Fruit fly (Drosophila melanogaster) whole organism, embryonic: Measurements from ENCODE around the gene Smu1.

Experiments used
- BtbVII ChIP-seq: fragments of 200-800 bp; sonication (Bioruptor generic); optimal IDR thresholded peaks from 3 replicates; lab custom pipeline; 2017; ENCODE audit warnings: missing biosample characterization, mild to moderate bottlenecking, missing genetic modification characterization
- CG10543 ChIP-seq: fragments of 200-800 bp; sonication (Bioruptor generic); optimal IDR thresholded peaks from 3 replicates; lab custom pipeline; 2017; ENCODE audit warnings: missing biosample characterization, mild to moderate bottlenecking, missing genetic modification characterization, moderate library complexity
- CG10654 ChIP-seq: fragments of 200-800 bp; sonication (Bioruptor generic); optimal IDR thresholded peaks from 2 replicates; lab custom pipeline; 2016; ENCODE audit warnings: missing biosample characterization, missing genetic modification characterization
- CG12391 ChIP-seq: fragments of 200-800 bp; sonication (Bioruptor generic); optimal IDR thresholded peaks from 3 replicates; lab custom pipeline; 2018; ENCODE audit warnings: missing biosample characterization, mild to moderate bottlenecking, missing genetic modification characterization, moderate library complexity
- CG12744 ChIP-seq: fragments of 200-800 bp; sonication (Bioruptor generic); optimal IDR thresholded peaks from 2 replicates; lab custom pipeline; 2016; ENCODE audit warnings: missing biosample characterization, missing genetic modification characterization
- CG14050 ChIP-seq: fragments of 200-800 bp; sonication (Bioruptor generic); IDR thresholded peaks from 3 replicates; pipeline ENCODE4 v1.3.6; 2022; ENCODE audit warnings: missing biosample characterization, missing genetic modification characterization
- CG1529 ChIP-seq: fragments of 200-800 bp; sonication (Bioruptor generic); optimal IDR thresholded peaks from 3 replicates; lab custom pipeline; 2018; ENCODE audit warnings: missing biosample characterization, missing genetic modification characterization
- CG17361 ChIP-seq: fragments of 200-800 bp; sonication (Bioruptor generic); IDR thresholded peaks from 3 replicates; pipeline ENCODE4 v1.3.6; 2022; ENCODE audit warnings: missing biosample characterization, missing genetic modification characterization
- CG18619 ChIP-seq: fragments of 200-800 bp; sonication (Bioruptor generic); optimal IDR thresholded peaks from 3 replicates; lab custom pipeline; 2017; ENCODE audit warnings: missing biosample characterization, mild to moderate bottlenecking, missing genetic modification characterization
- CG18764 ChIP-seq: fragments of 200-800 bp; sonication (Bioruptor generic); optimal IDR thresholded peaks from 3 replicates; lab custom pipeline; 2016; ENCODE audit warnings: missing biosample characterization, missing genetic modification characterization
- CG2116 ChIP-seq: fragments of 200-800 bp; sonication (Bioruptor generic); optimal IDR thresholded peaks from 3 replicates; lab custom pipeline; 2018; ENCODE audit warnings: missing biosample characterization, mild to moderate bottlenecking, missing genetic modification characterization
- CG2199 ChIP-seq: fragments of 200-800 bp; sonication (Bioruptor generic); IDR thresholded peaks from 3 replicates; pipeline ENCODE4 v1.3.6; 2022; ENCODE audit warnings: missing biosample characterization, missing genetic modification characterization
- CG2678 ChIP-seq: fragments of 200-800 bp; sonication (Bioruptor generic); optimal IDR thresholded peaks from 3 replicates; lab custom pipeline; 2019; ENCODE audit warnings: missing biosample characterization, mild to moderate bottlenecking, missing genetic modification characterization, moderate library complexity
- CG3847 ChIP-seq: fragments of 200-800 bp; sonication (Bioruptor generic); IDR thresholded peaks from 2 replicates; pipeline ENCODE4 v1.3.6; 2022; ENCODE audit warnings: missing biosample characterization, missing genetic modification characterization
- CG42726 ChIP-seq: fragments of 200-800 bp; sonication (Bioruptor generic); IDR thresholded peaks from 2 replicates; pipeline ENCODE4 v1.3.6; 2022; ENCODE audit warnings: missing biosample characterization, missing genetic modification characterization; ENCODE audit not compliant: partially characterized antibody
- CG43689 ChIP-seq: fragments of 200-800 bp; sonication (Bioruptor generic); IDR thresholded peaks from 2 replicates; pipeline ENCODE4 v1.3.6; 2022; ENCODE audit warnings: missing biosample characterization, missing genetic modification characterization
- CG6175 ChIP-seq: fragments of 200-800 bp; sonication (Bioruptor generic); IDR thresholded peaks from 3 replicates; pipeline ENCODE4 v1.3.6; 2022; ENCODE audit warnings: missing biosample characterization, missing genetic modification characterization
- CG6813 ChIP-seq: fragments of 200-800 bp; sonication (Bioruptor generic); optimal IDR thresholded peaks from 2 replicates; lab custom pipeline; 2017; ENCODE audit warnings: missing biosample characterization, missing genetic modification characterization, mild to moderate bottlenecking, moderate library complexity, missing genetic modification reagents
- CG7786 ChIP-seq: fragments of 200-800 bp; sonication (Bioruptor generic); optimal IDR thresholded peaks from 2 replicates; lab custom pipeline; 2016; ENCODE audit warnings: missing biosample characterization, missing genetic modification characterization
- CG7928 ChIP-seq: fragments of 200-800 bp; sonication (Bioruptor generic); optimal IDR thresholded peaks from 2 replicates; lab custom pipeline; 2017; ENCODE audit warnings: missing biosample characterization, mild to moderate bottlenecking, missing genetic modification characterization
- E2f2 ChIP-seq: fragments of 200-800 bp; sonication (Bioruptor generic); IDR thresholded peaks from 2 replicates; pipeline ENCODE4 v1.3.6; 2022; ENCODE audit warnings: missing biosample characterization, missing genetic modification characterization
- Eip74EF ChIP-seq, 2 experiments: fragments of 200-800 bp in 1 of 2; fragments of >200 bp in 1 of 2; sonication (Bioruptor generic) in 1 of 2; optimal IDR thresholded peaks; 2 replicates each; lab custom pipeline; 2017 to 2019; ENCODE audit warnings: missing biosample characterization in 2 of 2, missing genetic modification characterization in 2 of 2, mild to moderate bottlenecking in 1 of 2, moderate library complexity in 1 of 2
- HLH4C ChIP-seq: fragments of 200-800 bp; sonication (Bioruptor generic); IDR thresholded peaks from 3 replicates; pipeline ENCODE4 v1.3.6; 2022; ENCODE audit warnings: missing biosample characterization, missing genetic modification characterization; ENCODE audit not compliant: partially characterized antibody
- Kr ChIP-seq: fragments of 200-800 bp; sonication (Bioruptor generic); optimal IDR thresholded peaks from 2 replicates; lab custom pipeline; 2017; ENCODE audit warnings: missing biosample characterization, mild to moderate bottlenecking, missing genetic modification characterization
- Mes4 ChIP-seq: fragments of 200-800 bp; sonication (Bioruptor generic); optimal IDR thresholded peaks from 2 replicates; lab custom pipeline; 2016; ENCODE audit warnings: missing biosample characterization, missing genetic modification characterization
- Six4 ChIP-seq: fragments of 200-800 bp; sonication (Bioruptor generic); optimal IDR thresholded peaks from 2 replicates; lab custom pipeline; 2016; ENCODE audit warnings: missing biosample characterization, missing genetic modification characterization
- Stat92E ChIP-seq, 3 experiments: fragments of >200 bp in 2 of 3; fragments of 200-800 bp in 1 of 3; sonication (Bioruptor generic) in 1 of 3; optimal IDR thresholded peaks; 2 replicates each; lab custom pipeline; 2017 to 2019; ENCODE audit warnings: missing biosample characterization in 3 of 3, missing genetic modification characterization in 3 of 3, mild to moderate bottlenecking in 1 of 3, moderate library complexity in 1 of 3
- Taf1 ChIP-seq: fragments of 200-800 bp; sonication (Bioruptor generic); IDR thresholded peaks from 2 replicates; pipeline ENCODE4 v1.3.6; 2022; ENCODE audit warnings: missing biosample characterization, missing genetic modification characterization
- aop ChIP-seq: fragments of 200-800 bp; sonication (Bioruptor generic); IDR thresholded peaks from 2 replicates; pipeline ENCODE4 v1.3.6; 2022; ENCODE audit warnings: missing biosample characterization, missing genetic modification characterization
- bbx ChIP-seq: fragments of 200-800 bp; sonication (Bioruptor generic); IDR thresholded peaks from 2 replicates; pipeline ENCODE4 v1.3.6; 2022; ENCODE audit warnings: missing biosample characterization, missing genetic modification characterization; ENCODE audit not compliant: partially characterized antibody
- bcd ChIP-seq: fragments of 200-800 bp; sonication (Bioruptor generic); optimal IDR thresholded peaks from 2 replicates; lab custom pipeline; 2017; ENCODE audit warnings: missing biosample characterization, mild to moderate bottlenecking, missing genetic modification characterization
- bigmax ChIP-seq: fragments of 200-800 bp; sonication (Bioruptor generic); optimal IDR thresholded peaks from 2 replicates; lab custom pipeline; 2018; ENCODE audit warnings: missing biosample characterization, mild to moderate bottlenecking, missing genetic modification characterization
- bowl ChIP-seq: fragments of 200-800 bp; sonication (Bioruptor generic); IDR thresholded peaks from 2 replicates; pipeline ENCODE4 v1.3.6; 2022; ENCODE audit warnings: missing biosample characterization, missing genetic modification characterization
- ci ChIP-seq: fragments of 200-800 bp; sonication (Bioruptor generic); IDR thresholded peaks from 3 replicates; pipeline ENCODE4 v1.3.6; 2022; ENCODE audit warnings: missing biosample characterization, missing genetic modification characterization
- dati ChIP-seq: fragments of 200-800 bp; sonication (Bioruptor generic); IDR thresholded peaks from 2 replicates; pipeline ENCODE4 v1.3.6; 2022; ENCODE audit warnings: missing biosample characterization, missing genetic modification characterization
- fu2 ChIP-seq: fragments of 200-800 bp; sonication (Bioruptor generic); optimal IDR thresholded peaks from 2 replicates; lab custom pipeline; 2016; ENCODE audit warnings: missing biosample characterization, missing genetic modification characterization
- jigr1 ChIP-seq: fragments of 200-800 bp; sonication (Bioruptor generic); IDR thresholded peaks from 3 replicates; pipeline ENCODE4 v1.3.6; 2022; ENCODE audit warnings: missing biosample characterization, missing genetic modification characterization
- lola ChIP-seq, 3 experiments: fragments of >200 bp in 2 of 3; fragments of 200-800 bp in 1 of 3; sonication (Bioruptor generic) in 1 of 3; optimal IDR thresholded peaks; 2 replicates each; lab custom pipeline; 2017 to 2019; ENCODE audit warnings: missing biosample characterization in 3 of 3, missing genetic modification characterization in 3 of 3, mild to moderate bottlenecking in 1 of 3, moderate library complexity in 1 of 3
- lov ChIP-seq, 2 experiments: fragments of 200-800 bp in 1 of 2; fragments of >200 bp in 1 of 2; sonication (Bioruptor generic) in 1 of 2; IDR thresholded peaks in 1 of 2; optimal IDR thresholded peaks in 1 of 2; 2 replicates in 1 of 2; 3 replicates in 1 of 2; pipeline versions ENCODE4 v1.3.6 to Lab custom; 2017 to 2022; ENCODE audit warnings: missing biosample characterization in 1 of 2, missing genetic modification characterization in 1 of 2
- maf-S ChIP-seq: fragments of 200-800 bp; sonication (Bioruptor generic); optimal IDR thresholded peaks from 2 replicates; lab custom pipeline; 2016; ENCODE audit warnings: missing biosample characterization, missing genetic modification characterization
- pb ChIP-seq: fragments of 200-800 bp; sonication (Bioruptor generic); optimal IDR thresholded peaks from 3 replicates; lab custom pipeline; 2016; ENCODE audit warnings: missing biosample characterization, missing genetic modification characterization
- sd ChIP-seq: fragments of 200-800 bp; sonication (Bioruptor generic); optimal IDR thresholded peaks from 3 replicates; lab custom pipeline; 2018; ENCODE audit warnings: missing biosample characterization, mild to moderate bottlenecking, missing genetic modification characterization, moderate library complexity
- sima ChIP-seq: fragments of 200-800 bp; sonication (Bioruptor generic); optimal IDR thresholded peaks from 2 replicates; lab custom pipeline; 2016; ENCODE audit warnings: missing biosample characterization, missing genetic modification characterization
- slp2 ChIP-seq: fragments of 200-800 bp; sonication (Bioruptor generic); optimal IDR thresholded peaks from 2 replicates; lab custom pipeline; 2016; ENCODE audit warnings: missing biosample characterization, missing genetic modification characterization
- sqz ChIP-seq: fragments of 200-800 bp; sonication (Bioruptor generic); optimal IDR thresholded peaks from 3 replicates; lab custom pipeline; 2018; ENCODE audit warnings: missing biosample characterization, mild to moderate bottlenecking, missing genetic modification characterization
- sr ChIP-seq: fragments of 200-800 bp; sonication (Bioruptor generic); IDR thresholded peaks from 3 replicates; pipeline ENCODE4 v1.3.6; 2022; ENCODE audit warnings: missing biosample characterization, missing genetic modification characterization
- stc ChIP-seq: fragments of 200-800 bp; sonication (Bioruptor generic); IDR thresholded peaks from 2 replicates; pipeline ENCODE4 v1.3.6; 2022; ENCODE audit warnings: missing biosample characterization, missing genetic modification characterization
- tx ChIP-seq: fragments of 200-800 bp; sonication (Bioruptor generic); optimal IDR thresholded peaks from 2 replicates; lab custom pipeline; 2016; ENCODE audit warnings: missing biosample characterization, missing genetic modification characterization
- vfl ChIP-seq: fragments of 200-800 bp; sonication (Bioruptor generic); optimal IDR thresholded peaks from 2 replicates; lab custom pipeline; 2016; ENCODE audit warnings: missing biosample characterization, missing genetic modification characterization
- wdn ChIP-seq: fragments of 200-800 bp; sonication (Bioruptor generic); IDR thresholded peaks from 2 replicates; pipeline ENCODE4 v1.3.6; 2022; ENCODE audit warnings: missing biosample characterization, missing genetic modification characterization

The Smu1 gene

DNA sequence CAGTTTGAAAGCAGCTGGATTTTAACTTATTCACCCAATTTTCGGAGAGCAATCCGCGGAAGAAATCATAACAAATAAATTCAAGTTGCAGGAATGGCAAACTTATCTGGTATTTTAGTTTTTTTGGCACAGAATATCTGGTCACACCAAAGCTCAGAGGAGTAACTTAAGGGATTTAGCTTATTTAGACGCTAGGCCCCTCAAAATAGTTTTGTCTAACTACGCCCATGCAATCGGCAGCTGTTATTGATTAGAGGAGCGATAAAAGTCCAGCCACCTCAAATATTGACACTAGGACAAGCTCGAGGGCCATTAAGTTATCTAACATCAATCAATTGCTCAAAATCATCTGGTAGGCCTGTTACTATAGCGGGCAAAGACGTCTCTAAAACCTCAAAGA lies 47.6 kb upstream of the Smu1 start, which contains the start of the genes GatA and P5cr (continued):
- TF ChIP-seq CG42726 (GFP tag; lab: Robert Waterston, UW) (peak; percentile 43; the same call in 1 of the 2 replicates), Stat92E (GFP tag; optimal IDR thresholded peaks at IDR 0.05; lab: Kevin White, UChicago) (no peak), CG10654 (GFP tag; lab: Kevin White, UChicago) (peak; percentile 71), stc (GFP tag; lab: Robert Waterston, UW) (peak; percentile 75), CG7928 (peak; percentile 51), CG18764 (GFP tag; lab: Kevin White, UChicago) (peak; percentile 67), CG12744 (GFP tag; lab: Kevin White, UChicago) (peak; percentile 75), Mes4 (GFP tag; lab: Kevin White, UChicago) (no peak), Taf1 (peak; percentile 56; the same call in 1 of the 2 replicates), Six4 (GFP tag; lab: Kevin White, UChicago) (peak; percentile 72), ci (GFP tag; lab: Robert Waterston, UW) (peak; percentile 89), bigmax (peak; percentile 60), tx (GFP tag; lab: Kevin White, UChicago) (peak; percentile 91), slp2 (GFP tag; lab: Kevin White, UChicago) (peak; percentile 76), CG2116 (peak; percentile 17), CG2199 (peak; percentile 52; the same call in 1 of the 3 replicates), CG1529 (GFP tag; lab: Kevin White, UChicago) (peak; percentile 24), sqz (GFP tag; lab: Kevin White, UChicago) (no peak), sd (tag; lab: Kevin White, UChicago) (peak; percentile 74), CG6813 (peak; percentile 76), CG43689 (GFP tag; lab: Robert Waterston, UW) (no peak; the same call in 1 of the 2 replicates), CG18619 (GFP tag; lab: Kevin White, UChicago) (peak; percentile 69), HLH4C (GFP tag; lab: Robert Waterston, UW) (no peak), CG2678 (tag; lab: Kevin White, UChicago) (peak; percentile 81), fu2 (GFP tag; lab: Kevin White, UChicago) (peak; percentile 92), CG17361 (GFP tag; lab: Robert Waterston, UW) (peak; percentile 38; the same call in 1 of the 3 replicates), maf-S (GFP tag; lab: Kevin White, UChicago) (peak; percentile 88), bbx (no peak), BtbVII (GFP tag; lab: Kevin White, UChicago) (peak; percentile 64), CG7786 (GFP tag; lab: Kevin White, UChicago) (peak; percentile 90), CG3847 (GFP tag; lab: Robert Waterston, UW) (peak; percentile 83), CG10543 (GFP tag; lab: Kevin White, UChicago) (peak; percentile 30), Kr (GFP tag; lab: Kevin White, UChicago) (no peak), jigr1 (GFP tag; lab: Robert Waterston, UW) (no peak), wdn (peak; percentile 78), E2f2 (GFP tag; lab: Robert Waterston, UW) (peak; percentile 61), bcd (GFP tag; lab: Kevin White, UChicago) (peak; percentile 82), pb (peak; percentile 64), lov (optimal IDR thresholded peaks at IDR 0.05; lab: Kevin White, UChicago) (no peak), lov (GFP tag; IDR thresholded peaks at IDR 0.05; lab: Robert Waterston, UW) (0 out of 3 replicates have a peak, but pooled peaks have one; percentile 21), bowl (0 out of 2 replicates have a peak, but pooled peaks have one; percentile 21), Eip74EF (GFP tag; optimal IDR thresholded peaks at IDR 0.05; lab: Kevin White, UChicago) (no peak), lola (GFP tag; optimal IDR thresholded peaks at IDR 0.05; lab: Kevin White, UChicago) (no peak), vfl (peak; percentile 88), aop (GFP tag; lab: Robert Waterston, UW) (peak; percentile 64), sima (GFP tag; lab: Kevin White, UChicago) (peak; percentile 5), sr (GFP tag; lab: Robert Waterston, UW) (peak; percentile 69), dati (GFP tag; lab: Robert Waterston, UW) (no peak), CG6175 (GFP tag; lab: Robert Waterston, UW) (peak; percentile 77), CG14050 (GFP tag; lab: Robert Waterston, UW) (peak; percentile 14; the same call in 1 of the 3 replicates), CG12391 (tag; lab: Kevin White, UChicago) (peak; percentile 74)
